Worm (Caenorhabditis elegans) whole organism, mixed stage, embryonic: ENCODE data around the gene R160.5.

Experiments
- mep-1 ChIP-seq: fragments of 150-350 bp; optimal IDR thresholded peaks from 2 replicates; lab custom pipeline; 2017; ENCODE audit warnings: missing biosample characterization, missing genetic modification reagents, missing genetic modification characterization, inconsistent platforms
- tbx-8 ChIP-seq: fragments of 200-800 bp; sonication (Bioruptor generic); optimal IDR thresholded peaks from 2 replicates; lab custom pipeline; 2018; ENCODE audit warnings: mild to moderate bottlenecking, missing genetic modification characterization, moderate library complexity, missing compliant biosample characterization
- unc-39 ChIP-seq: fragments of 150-350 bp; optimal IDR thresholded peaks from 2 replicates; lab custom pipeline; 2014; ENCODE audit warnings: missing biosample characterization, missing genetic modification characterization
- ztf-11 ChIP-seq: fragments of 150-350 bp; optimal IDR thresholded peaks from 2 replicates; lab custom pipeline; 2014; ENCODE audit warnings: missing biosample characterization, missing genetic modification characterization

ce11 chrX:4370756-4371155, at the start of gene R160.5:
- TF ChIP-seq tbx-8 (no peak), unc-39 (tag; lab: Kevin White, UChicago) (no peak), ztf-11 (no peak), mep-1 (tag; lab: Kevin White, UChicago) (no peak)
